Fruit fly (Drosophila melanogaster) whole organism, pupa: ENCODE data around the gene Usp14.

ENCODE experiments used
- CG10348 ChIP-seq: fragments of 200-800 bp; sonication (Bioruptor generic); IDR thresholded peaks from 2 replicates; pipeline ENCODE4 v1.3.6; 2022; ENCODE audit warnings: missing biosample characterization, missing genetic modification characterization
- CG12605 ChIP-seq: fragments of 200-800 bp; sonication (Bioruptor generic); IDR thresholded peaks from 2 replicates; pipeline ENCODE4 v1.3.6; 2022; ENCODE audit warnings: missing biosample characterization, missing genetic modification characterization
- CG13204 ChIP-seq: fragments of 200-800 bp; sonication (Bioruptor generic); optimal IDR thresholded peaks from 2 replicates; lab custom pipeline; 2018; ENCODE audit warnings: missing biosample characterization, mild to moderate bottlenecking, missing genetic modification characterization, moderate library complexity
- CG14655 ChIP-seq: fragments of 200-800 bp; sonication (Bioruptor generic); optimal IDR thresholded peaks from 3 replicates; lab custom pipeline; 2017; ENCODE audit warnings: mild to moderate bottlenecking, missing biosample characterization, missing genetic modification reagents, missing genetic modification characterization
- CG15710 ChIP-seq: fragments of 200-800 bp; sonication (Bioruptor generic); optimal IDR thresholded peaks from 2 replicates; lab custom pipeline; 2018; ENCODE audit warnings: missing biosample characterization, mild to moderate bottlenecking, missing genetic modification characterization, moderate library complexity
- CG17806 ChIP-seq: fragments of 200-800 bp; sonication (Bioruptor generic); optimal IDR thresholded peaks from 2 replicates; lab custom pipeline; 2018; ENCODE audit warnings: missing biosample characterization, mild to moderate bottlenecking, missing genetic modification characterization, moderate library complexity
- CG32121 ChIP-seq: fragments of 200-800 bp; sonication (Bioruptor generic); IDR thresholded peaks from 2 replicates; pipeline ENCODE4 v1.3.6; 2022; ENCODE audit warnings: missing biosample characterization, missing genetic modification characterization
- CG34367 ChIP-seq: fragments of 200-800 bp; sonication (Bioruptor generic); optimal IDR thresholded peaks from 2 replicates; lab custom pipeline; 2018; ENCODE audit warnings: missing biosample characterization, mild to moderate bottlenecking, missing genetic modification characterization
- CG4496 ChIP-seq: fragments of 200-800 bp; sonication (Bioruptor generic); IDR thresholded peaks from 3 replicates; pipeline ENCODE4 v1.3.6; 2022; ENCODE audit warnings: missing biosample characterization, missing genetic modification characterization
- CG8159 ChIP-seq: fragments of 200-800 bp; sonication (Bioruptor generic); optimal IDR thresholded peaks from 3 replicates; lab custom pipeline; 2018; ENCODE audit warnings: missing biosample characterization, mild to moderate bottlenecking, missing genetic modification characterization, moderate library complexity
- CG8301 ChIP-seq: fragments of 200-800 bp; sonication (Bioruptor generic); optimal IDR thresholded peaks from 2 replicates; lab custom pipeline; 2018; ENCODE audit warnings: missing biosample characterization, mild to moderate bottlenecking, missing genetic modification characterization
- CG9948 ChIP-seq: fragments of 200-800 bp; sonication (Bioruptor generic); optimal IDR thresholded peaks from 2 replicates; lab custom pipeline; 2018; ENCODE audit warnings: missing biosample characterization, mild to moderate bottlenecking, missing genetic modification characterization, moderate library complexity
- D1 ChIP-seq: fragments of 200-800 bp; sonication (Bioruptor generic); optimal IDR thresholded peaks from 2 replicates; lab custom pipeline; 2018; ENCODE audit warnings: missing biosample characterization, mild to moderate bottlenecking, missing genetic modification characterization, moderate library complexity
- EcR ChIP-seq: fragments of 200-800 bp; sonication (Bioruptor generic); optimal IDR thresholded peaks from 3 replicates; lab custom pipeline; 2019; ENCODE audit warnings: missing biosample characterization, missing genetic modification characterization, mild to moderate bottlenecking, moderate library complexity, missing genetic modification reagents
- Ets98B ChIP-seq: fragments of 200-800 bp; sonication (Bioruptor generic); IDR thresholded peaks from 2 replicates; pipeline ENCODE4 v1.3.6; 2022; ENCODE audit warnings: missing biosample characterization, missing genetic modification characterization
- Pif1A ChIP-seq: fragments of 200-800 bp; sonication (Bioruptor generic); optimal IDR thresholded peaks from 3 replicates; lab custom pipeline; 2016; ENCODE audit warnings: missing biosample characterization, missing genetic modification characterization
- Pif1B ChIP-seq: fragments of 200-800 bp; sonication (Bioruptor generic); optimal IDR thresholded peaks from 3 replicates; lab custom pipeline; 2016; ENCODE audit warnings: missing biosample characterization, missing genetic modification characterization
- Snoo ChIP-seq: fragments of 200-800 bp; sonication (Bioruptor generic); optimal IDR thresholded peaks from 3 replicates; lab custom pipeline; 2017; ENCODE audit warnings: missing biosample characterization, mild to moderate bottlenecking, missing genetic modification characterization, inconsistent platforms
- fd96Ca ChIP-seq: fragments of 200-800 bp; sonication (Bioruptor generic); IDR thresholded peaks from 3 replicates; pipeline ENCODE4 v1.3.6; 2022; ENCODE audit warnings: missing biosample characterization, missing genetic modification characterization
- gl ChIP-seq: fragments of 200-800 bp; sonication (Bioruptor generic); optimal IDR thresholded peaks from 2 replicates; lab custom pipeline; 2018; ENCODE audit warnings: missing biosample characterization, mild to moderate bottlenecking, missing genetic modification characterization
- rn ChIP-seq: fragments of 200-800 bp; sonication (Bioruptor generic); IDR thresholded peaks from 2 replicates; pipeline ENCODE4 v1.3.6; 2022; ENCODE audit warnings: missing biosample characterization, missing genetic modification characterization

Usp14 gene

DNA sequence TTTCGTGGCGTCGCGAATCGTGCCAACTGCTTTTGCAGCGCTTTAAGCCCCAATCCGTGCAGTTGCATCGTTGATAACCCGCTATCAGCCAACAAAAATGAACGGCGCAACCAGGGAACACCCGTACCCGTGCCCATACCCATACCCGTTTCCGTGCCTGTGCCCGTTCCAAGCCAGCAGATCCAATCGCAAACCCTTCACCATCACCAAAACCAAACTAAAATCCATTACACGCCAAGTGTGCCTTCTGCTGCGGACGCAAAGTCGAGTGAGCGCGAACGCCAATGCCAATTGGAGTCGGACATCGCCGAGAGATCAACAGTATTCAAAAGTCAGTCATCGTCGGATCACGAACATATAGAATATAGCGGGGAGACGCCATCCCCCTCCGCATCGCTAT lies 20.0 kb upstream of the Usp14 start:
- TF ChIP-seq Pif1A (GFP tag; lab: Kevin White, UChicago): no peak
- TF ChIP-seq CG17806 (tag; lab: Kevin White, UChicago): no peak
- no peak for TF ChIP-seq CG9948
- no peak for TF ChIP-seq gl
- no peak for TF ChIP-seq D1 (tag; lab: Kevin White, UChicago)
- TF ChIP-seq CG13204 (GFP tag; lab: Kevin White, UChicago): no peak
- no peak for TF ChIP-seq CG32121
- no peak for TF ChIP-seq CG8159 (tag; lab: Kevin White, UChicago)
- TF ChIP-seq CG8301 (tag; lab: Kevin White, UChicago): no peak
- no peak for TF ChIP-seq Snoo
- no peak for TF ChIP-seq rn (GFP tag; lab: Robert Waterston, UW)
- TF ChIP-seq Pif1B (GFP tag; lab: Kevin White, UChicago): no peak
- TF ChIP-seq CG34367 (tag; lab: Kevin White, UChicago): no peak
- TF ChIP-seq Ets98B (GFP tag; lab: Robert Waterston, UW): no peak
- no peak for TF ChIP-seq CG15710 (tag; lab: Kevin White, UChicago)
- TF ChIP-seq CG4496 (GFP tag; lab: Robert Waterston, UW): no peak
- TF ChIP-seq CG14655 (GFP tag; lab: Kevin White, UChicago): no peak
- TF ChIP-seq CG10348 (GFP tag; lab: Robert Waterston, UW): no peak
- TF ChIP-seq CG12605 (GFP tag; lab: Robert Waterston, UW): no peak
- TF ChIP-seq EcR: no peak

DNA sequence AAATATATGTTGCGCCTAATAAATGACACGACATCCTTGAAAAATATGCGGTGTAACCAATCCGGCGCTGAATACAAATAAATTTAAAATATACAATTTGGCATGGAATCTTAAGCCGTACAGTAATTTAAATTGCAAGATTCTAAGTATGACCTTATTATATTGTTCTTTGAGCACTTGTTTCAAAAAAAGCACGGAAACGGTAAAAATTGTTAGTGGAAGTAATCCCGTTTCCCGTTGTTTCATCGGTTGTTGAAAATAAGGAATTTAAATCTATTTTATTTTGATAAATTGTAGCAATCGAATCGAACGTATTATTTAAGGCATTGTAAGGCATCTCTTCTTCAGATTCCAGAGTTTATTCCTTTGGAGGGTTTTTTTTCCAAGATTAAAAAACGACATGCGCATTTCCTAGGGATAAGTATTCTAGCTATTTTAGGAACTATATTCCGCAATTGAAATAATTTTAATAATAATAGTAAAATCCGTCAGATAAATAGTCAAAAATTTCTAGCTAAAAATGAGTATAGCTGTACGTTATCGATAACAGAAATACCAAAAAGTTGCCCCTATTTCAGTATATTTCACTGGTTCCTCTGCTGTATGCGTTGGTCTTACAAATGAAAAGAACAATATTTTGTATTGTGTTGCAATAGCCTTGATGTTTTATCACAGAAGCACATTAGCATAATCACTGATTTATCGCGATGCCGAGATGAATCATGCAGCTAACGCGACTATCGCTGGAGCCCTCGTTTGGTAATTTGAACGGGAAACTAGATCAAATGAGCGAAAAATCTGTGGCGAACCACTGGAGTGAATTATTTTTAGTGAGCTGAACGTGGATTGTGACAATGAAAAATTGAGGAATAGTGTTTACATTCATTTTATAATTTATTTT lies 19.1 kb upstream of the Usp14 start, which contains the start of gene GATAd:
Gene GATAd (plus strand): TSS at position 644 of the 901 bp plus-strand sequence.
- TF ChIP-seq fd96Ca (GFP tag; lab: Robert Waterston, UW) (no peak), CG15710 (tag; lab: Kevin White, UChicago) (no peak), CG17806 (tag; lab: Kevin White, UChicago) (no peak), Snoo (no peak), CG12605 (GFP tag; lab: Robert Waterston, UW) (no peak), Ets98B (GFP tag; lab: Robert Waterston, UW) (no peak), CG9948 (no peak), CG13204 (GFP tag; lab: Kevin White, UChicago) (no peak)

DNA sequence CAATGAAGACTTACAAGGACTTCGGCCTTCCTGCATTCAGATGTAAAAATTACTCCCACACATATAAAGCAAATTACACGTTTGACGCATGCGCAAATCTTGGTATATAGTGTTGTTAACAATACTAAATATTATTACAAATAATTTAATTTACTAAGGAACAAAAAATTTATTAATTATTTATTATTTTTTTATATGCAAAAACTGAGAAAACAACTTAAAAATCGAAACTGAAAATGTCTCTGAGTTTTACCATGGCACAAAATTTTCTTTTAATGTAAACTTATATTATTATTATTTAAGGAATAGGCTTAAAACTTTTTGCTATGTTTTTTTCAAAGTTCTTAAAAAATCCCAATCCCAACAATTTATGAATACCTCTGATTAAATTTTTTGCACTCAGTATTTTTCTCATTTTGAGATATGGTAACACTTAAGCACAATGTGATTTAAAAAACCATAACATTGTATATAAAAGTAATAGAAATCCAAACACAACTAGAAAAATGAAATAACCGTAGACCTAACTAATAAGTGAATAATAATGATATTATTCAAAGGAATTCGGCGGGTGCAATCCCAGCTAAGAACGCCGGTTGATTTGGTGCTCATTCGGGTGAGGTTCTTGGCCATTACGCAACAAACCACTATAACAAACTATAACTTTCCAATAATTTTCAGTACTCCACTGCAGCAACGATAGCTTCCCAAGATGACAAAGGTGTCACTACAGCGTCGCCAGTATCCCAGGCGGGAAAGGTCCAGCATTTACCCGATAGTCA lies 17.1 kb upstream of the Usp14 start, which contains the start of the genes Schip1 and Cox10:
Gene Schip1 (minus strand): TSS at position 51 of the 782 bp plus-strand sequence.
Gene Cox10 (plus strand): TSS at position 406 of the 782 bp plus-strand sequence.
- TF ChIP-seq fd96Ca (GFP tag; lab: Robert Waterston, UW): no peak
- no peak for TF ChIP-seq gl
- no peak for TF ChIP-seq rn (GFP tag; lab: Robert Waterston, UW)
- TF ChIP-seq CG4496 (GFP tag; lab: Robert Waterston, UW): no peak
- no peak for TF ChIP-seq CG17806 (tag; lab: Kevin White, UChicago)
- no peak for TF ChIP-seq Pif1B (GFP tag; lab: Kevin White, UChicago)
- no peak for TF ChIP-seq CG13204 (GFP tag; lab: Kevin White, UChicago)
- no peak for TF ChIP-seq Ets98B (GFP tag; lab: Robert Waterston, UW)
- no peak for TF ChIP-seq CG14655 (GFP tag; lab: Kevin White, UChicago)
- TF ChIP-seq Snoo: no peak
- no peak for TF ChIP-seq CG32121
- no peak for TF ChIP-seq Pif1A (GFP tag; lab: Kevin White, UChicago)
- TF ChIP-seq EcR: no peak
- no peak for TF ChIP-seq CG34367 (tag; lab: Kevin White, UChicago)
- no peak for TF ChIP-seq CG9948
- TF ChIP-seq D1 (tag; lab: Kevin White, UChicago): no peak
- TF ChIP-seq CG8301 (tag; lab: Kevin White, UChicago): no peak

DNA sequence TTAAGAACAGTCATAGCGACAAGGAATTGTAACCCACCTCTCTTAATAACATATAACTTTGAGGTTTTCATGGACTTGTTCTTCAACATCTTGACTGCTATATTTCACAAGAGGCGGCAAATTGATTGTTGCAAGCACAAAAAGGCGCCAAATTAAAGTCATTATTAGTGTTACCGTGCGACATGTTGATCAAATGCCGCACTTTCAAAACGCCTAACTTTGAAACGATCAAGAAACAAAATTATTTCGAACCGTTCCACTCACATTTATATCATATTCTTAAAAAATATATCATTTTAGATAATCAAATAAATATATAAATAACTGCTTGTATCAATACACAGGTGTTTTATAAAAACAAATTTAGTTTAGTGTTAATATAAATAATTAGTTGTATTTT lies 13.6 kb upstream of the Usp14 start, which contains the start of gene RnrL:
Gene RnrL (minus strand): TSS at position 154 of the 400 bp plus-strand sequence.
- TF ChIP-seq CG13204 (GFP tag; lab: Kevin White, UChicago): no peak
- no peak for TF ChIP-seq CG10348 (GFP tag; lab: Robert Waterston, UW)
- TF ChIP-seq D1 (tag; lab: Kevin White, UChicago): no peak
- no peak for TF ChIP-seq CG34367 (tag; lab: Kevin White, UChicago)
- no peak for TF ChIP-seq rn (GFP tag; lab: Robert Waterston, UW)
- TF ChIP-seq CG4496 (GFP tag; lab: Robert Waterston, UW): no peak
- TF ChIP-seq fd96Ca (GFP tag; lab: Robert Waterston, UW): no peak
- TF ChIP-seq CG8159 (tag; lab: Kevin White, UChicago): no peak
- no peak for TF ChIP-seq Snoo
- no peak for TF ChIP-seq CG15710 (tag; lab: Kevin White, UChicago)
- TF ChIP-seq CG32121: no peak
- TF ChIP-seq CG17806 (tag; lab: Kevin White, UChicago): no peak
- no peak for TF ChIP-seq CG12605 (GFP tag; lab: Robert Waterston, UW)
- no peak for TF ChIP-seq EcR
- no peak for TF ChIP-seq Pif1B (GFP tag; lab: Kevin White, UChicago)
- TF ChIP-seq gl: no peak
- TF ChIP-seq CG9948: no peak
